Worm (Caenorhabditis elegans) whole organism, L1 larva: ENCODE results near the gene Y113G7B.27.

Experiments
- C16A3.4 ChIP-seq: fragments of 150-350 bp; optimal IDR thresholded peaks from 2 replicates; lab custom pipeline; 2014; ENCODE audit warnings: missing biosample characterization, missing genetic modification characterization
- F16B12.6 ChIP-seq: fragments of 150-350 bp; optimal IDR thresholded peaks from 2 replicates; lab custom pipeline; 2014; ENCODE audit warnings: missing biosample characterization, missing genetic modification characterization
- aly-2 ChIP-seq: fragments of 150-350 bp; optimal IDR thresholded peaks from 2 replicates; lab custom pipeline; 2014; ENCODE audit warnings: missing biosample characterization, missing genetic modification characterization
- ama-1 ChIP-seq: fragments of 150-350 bp; optimal IDR thresholded peaks from 2 replicates; lab custom pipeline; 2014
- blmp-1 ChIP-seq: fragments of 150-350 bp; optimal IDR thresholded peaks from 2 replicates; lab custom pipeline; 2014; ENCODE audit warnings: missing biosample characterization, missing genetic modification characterization
- ceh-63 ChIP-seq: fragments of 200-800 bp; sonication (Bioruptor generic); optimal IDR thresholded peaks from 2 replicates; lab custom pipeline; 2018; ENCODE audit warnings: mild to moderate bottlenecking, missing genetic modification characterization, missing compliant biosample characterization
- ceh-8 ChIP-seq: fragments of 200-800 bp; sonication (Bioruptor generic); optimal IDR thresholded peaks from 2 replicates; lab custom pipeline; 2018; ENCODE audit warnings: mild to moderate bottlenecking, missing genetic modification characterization, moderate library complexity, missing compliant biosample characterization
- ceh-82 ChIP-seq, 3 experiments: fragments of 150-350 bp in 1 of 3; sonication (generic microtip) in 2 of 3; optimal IDR thresholded peaks; 2 replicates each; lab custom pipeline; 2014 to 2017; ENCODE audit warnings: missing biosample characterization in 3 of 3, missing genetic modification characterization in 3 of 3
- ces-1 ChIP-seq: fragments of 150-350 bp; optimal IDR thresholded peaks from 2 replicates; lab custom pipeline; 2014; ENCODE audit warnings: missing biosample characterization, missing genetic modification reagents, missing genetic modification characterization
- dsc-1 ChIP-seq: sonication (generic microtip); optimal IDR thresholded peaks from 2 replicates; lab custom pipeline; 2016; ENCODE audit warnings: mild to moderate bottlenecking, missing genetic modification characterization, missing compliant biosample characterization
- efl-1 ChIP-seq, 4 experiments: fragments of 150-350 bp; optimal IDR thresholded peaks in 3 of 4; peaks in 1 of 4; 1 replicate in 1 of 4; 2 replicates in 3 of 4; lab custom pipeline; 2014; ENCODE audit warnings: missing biosample characterization in 2 of 4, missing genetic modification characterization in 2 of 4, missing genetic modification reagents in 2 of 4
- egl-13 ChIP-seq: sonication (generic microtip); optimal IDR thresholded peaks from 2 replicates; lab custom pipeline; 2016; ENCODE audit warnings: missing genotype, missing genetic modification reagents, missing genetic modification characterization, missing compliant biosample characterization
- elt-2 ChIP-seq: sonication (generic microtip); optimal IDR thresholded peaks from 2 replicates; lab custom pipeline; 2016; ENCODE audit warnings: missing genetic modification characterization, mild to moderate bottlenecking, inconsistent platforms, missing compliant biosample characterization, missing genetic modification reagents
- fkh-4 ChIP-seq: sonication (generic microtip); optimal IDR thresholded peaks from 2 replicates; lab custom pipeline; 2016; ENCODE audit warnings: missing compliant biosample characterization, missing genetic modification characterization, borderline replicate concordance
- fos-1 ChIP-seq: fragments of 150-350 bp; optimal IDR thresholded peaks from 2 replicates; lab custom pipeline; 2014; ENCODE audit warnings: missing biosample characterization, missing genetic modification characterization
- hlh-4 ChIP-seq: sonication (generic microtip); optimal IDR thresholded peaks from 2 replicates; lab custom pipeline; 2016; ENCODE audit warnings: mild to moderate bottlenecking, missing genetic modification characterization, missing compliant biosample characterization
- hpl-2 ChIP-seq: fragments of 150-350 bp; optimal IDR thresholded peaks from 2 replicates; lab custom pipeline; 2014; ENCODE audit warnings: missing biosample characterization, missing genetic modification reagents, missing genetic modification characterization
- jun-1 ChIP-seq: fragments of 150-350 bp; optimal IDR thresholded peaks from 2 replicates; lab custom pipeline; 2014; ENCODE audit warnings: missing biosample characterization, missing genetic modification reagents, missing genetic modification characterization
- lin-35 ChIP-seq, 2 experiments: fragments of 150-350 bp; optimal IDR thresholded peaks; 2 replicates each; lab custom pipeline; 2014; ENCODE audit warnings: missing biosample characterization in 2 of 2, missing genetic modification characterization in 2 of 2, missing genetic modification reagents in 2 of 2
- lin-39 ChIP-seq: fragments of 150-350 bp; optimal IDR thresholded peaks from 2 replicates; lab custom pipeline; 2014; ENCODE audit warnings: missing biosample characterization, missing genetic modification reagents, missing genetic modification characterization
- lsy-2 ChIP-seq, 2 experiments: fragments of 150-350 bp; optimal IDR thresholded peaks; 2 replicates each; lab custom pipeline; 2014; ENCODE audit warnings: missing biosample characterization in 2 of 2, missing genetic modification characterization in 2 of 2
- mab-9 ChIP-seq: fragments of 200-800 bp; sonication (Bioruptor generic); IDR thresholded peaks from 2 replicates; pipeline ENCODE4 v1.3.6; 2022; ENCODE audit warnings: missing genetic modification reagents, missing genetic modification characterization, missing compliant biosample characterization
- mef-2 ChIP-seq: fragments of 150-350 bp; optimal IDR thresholded peaks from 2 replicates; lab custom pipeline; 2014; ENCODE audit warnings: missing biosample characterization, missing genetic modification characterization
- mep-1 ChIP-seq: fragments of 150-350 bp; optimal IDR thresholded peaks from 2 replicates; lab custom pipeline; 2014; ENCODE audit warnings: missing biosample characterization, missing genetic modification characterization
- nhr-20 ChIP-seq: sonication (generic microtip); optimal IDR thresholded peaks from 2 replicates; lab custom pipeline; 2016; ENCODE audit warnings: mild to moderate bottlenecking, missing genetic modification characterization, missing compliant biosample characterization
- nhr-237 ChIP-seq: fragments of 150-350 bp; optimal IDR thresholded peaks from 2 replicates; lab custom pipeline; 2014; ENCODE audit warnings: missing biosample characterization, missing genetic modification characterization
- nhr-28 ChIP-seq: fragments of 150-350 bp; optimal IDR thresholded peaks from 2 replicates; lab custom pipeline; 2014; ENCODE audit warnings: missing biosample characterization, missing genetic modification characterization
- nhr-84 ChIP-seq: sonication (generic microtip); optimal IDR thresholded peaks from 2 replicates; lab custom pipeline; 2017; ENCODE audit warnings: missing biosample characterization, missing genetic modification characterization
- nhr-85 ChIP-seq: sonication (generic microtip); peaks from one replicate; lab custom pipeline; 2016; ENCODE audit warnings: missing genetic modification characterization, inconsistent platforms, missing compliant biosample characterization
- nhr-90 ChIP-seq: sonication (generic microtip); optimal IDR thresholded peaks from 2 replicates; lab custom pipeline; 2016; ENCODE audit warnings: mild to moderate bottlenecking, missing genetic modification characterization, missing compliant biosample characterization; ENCODE audit not compliant: poor library complexity
- skn-1 ChIP-seq: fragments of 150-350 bp; optimal IDR thresholded peaks from 2 replicates; lab custom pipeline; 2014; ENCODE audit warnings: missing biosample characterization, missing genetic modification characterization
- snpc-4 ChIP-seq: fragments of 150-350 bp; optimal IDR thresholded peaks from 2 replicates; lab custom pipeline; 2014; ENCODE audit warnings: missing biosample characterization, missing genetic modification characterization
- unc-130 ChIP-seq: fragments of 150-350 bp; optimal IDR thresholded peaks from 2 replicates; lab custom pipeline; 2017; ENCODE audit warnings: missing biosample characterization, missing genetic modification characterization, inconsistent platforms
- vab-15 ChIP-seq: sonication (generic microtip); optimal IDR thresholded peaks from 2 replicates; lab custom pipeline; 2017; ENCODE audit warnings: missing genotype, mild to moderate bottlenecking, missing genetic modification characterization, missing compliant biosample characterization
- xbp-1 ChIP-seq: sonication (generic microtip); optimal IDR thresholded peaks from 2 replicates; lab custom pipeline; 2016; ENCODE audit warnings: missing genetic modification characterization, missing compliant biosample characterization
- ztf-4 ChIP-seq: fragments of 150-350 bp; optimal IDR thresholded peaks from 2 replicates; lab custom pipeline; 2014; ENCODE audit warnings: missing biosample characterization, missing genetic modification characterization

Y113G7B.27 gene

ce11 chrV:20220604-20221003 lies 28.0 kb downstream of the Y113G7B.27 start:
- TF ChIP-seq efl-1 (optimal IDR thresholded peaks at IDR 0.05; lab: Kevin White, UChicago): no peak
- TF ChIP-seq efl-1 (GFP tag; optimal IDR thresholded peaks at IDR 0.05 in 1 of 2; lab: Kevin White, UChicago): peak in 1 of 2 experiments; percentile 30
- no peak for TF ChIP-seq ceh-63 (GFP tag; lab: Kevin White, UChicago)
- TF ChIP-seq, all 84 proteins: peak for 1

ce11 chrV:20223725-20224124 lies 31.1 kb downstream of the Y113G7B.27 start:
- no peak for TF ChIP-seq hlh-4 (tag; lab: Kevin White, UChicago)
- TF ChIP-seq lsy-2 (tag; optimal IDR thresholded peaks at IDR 0.05; lab: Kevin White, UChicago): no peak
- no peak for TF ChIP-seq ztf-4
- no peak for TF ChIP-seq ama-1 (lab: Kevin White, UChicago)
- TF ChIP-seq vab-15 (tag; lab: Kevin White, UChicago): no peak
- no peak for TF ChIP-seq unc-130 (tag; lab: Kevin White, UChicago)
- no peak for TF ChIP-seq dsc-1 (tag; lab: Kevin White, UChicago)
- TF ChIP-seq C16A3.4 (tag; lab: Kevin White, UChicago): no peak
- no peak for TF ChIP-seq fkh-4 (tag; lab: Kevin White, UChicago)
- TF ChIP-seq egl-13 (tag; lab: Kevin White, UChicago): no peak
- no peak for TF ChIP-seq ceh-8 (GFP tag; lab: Kevin White, UChicago)
- no peak for TF ChIP-seq hpl-2 (GFP tag; lab: Kevin White, UChicago)
- no peak for TF ChIP-seq snpc-4 (tag; lab: Kevin White, UChicago)
- no peak for TF ChIP-seq xbp-1 (tag; lab: Kevin White, UChicago)
- TF ChIP-seq nhr-237 (tag; lab: Kevin White, UChicago): no peak
- TF ChIP-seq ceh-82 (tag; optimal IDR thresholded peaks at IDR 0.05; lab: Kevin White, UChicago): no peak
- TF ChIP-seq skn-1 (tag; lab: Kevin White, UChicago): no peak
- TF ChIP-seq lin-35 (GFP tag; optimal IDR thresholded peaks at IDR 0.05; lab: Kevin White, UChicago): no peak
- TF ChIP-seq nhr-84: no peak

- no peak for TF ChIP-seq nhr-28 (tag; lab: Kevin White, UChicago)
- no peak for TF ChIP-seq fos-1 (tag; lab: Kevin White, UChicago)
- TF ChIP-seq mef-2: no peak
- TF ChIP-seq nhr-20: no peak
- TF ChIP-seq blmp-1 (tag; lab: Kevin White, UChicago): no peak
- no peak for TF ChIP-seq efl-1 (optimal IDR thresholded peaks at IDR 0.05; lab: Kevin White, UChicago)
- TF ChIP-seq efl-1 (GFP tag; optimal IDR thresholded peaks at IDR 0.05 in 1 of 2; lab: Kevin White, UChicago): peak in 1 of 2 experiments; percentile 6
- TF ChIP-seq lin-35 (GFP tag; optimal IDR thresholded peaks at IDR 0.05; lab: Kevin White, UChicago): peak in 1 of 2 experiments; percentile 3
- no peak for TF ChIP-seq mep-1 (tag; lab: Kevin White, UChicago)
- TF ChIP-seq fkh-4 (tag; lab: Kevin White, UChicago): no peak
- TF ChIP-seq ces-1 (GFP tag; lab: Kevin White, UChicago): no peak
- TF ChIP-seq F16B12.6: no peak
- TF ChIP-seq lin-39: no peak
- TF ChIP-seq elt-2 (tag; lab: Kevin White, UChicago): peak; percentile 35
- TF ChIP-seq nhr-85 (tag; lab: Kevin White, UChicago): no peak
- TF ChIP-seq jun-1 (tag; lab: Kevin White, UChicago): no peak
- no peak for TF ChIP-seq aly-2 (tag; lab: Kevin White, UChicago)
- TF ChIP-seq nhr-90 (tag; lab: Kevin White, UChicago): no peak
- TF ChIP-seq, all 84 proteins: peak for 3
These were observed 32.7 kb downstream of the Y113G7B.27 start for ce11 chrV:20225312-20225711.

ce11 chrV:20233743-20234142 lies 41.1 kb downstream of the Y113G7B.27 start, which contains the start of gene Y113G7B.15:
Y113G7B.15 (minus strand) TSS chrV:20233843.
- no peak for TF ChIP-seq mab-9 (GFP tag; lab: Robert Waterston, UW)
